Fruit fly (Drosophila melanogaster) Kc167 (cell line): ENCODE data around the gene CycB3.

Experiments used
- Myc ChIP-seq: fragments of >200 bp; optimal IDR thresholded peaks from 2 replicates; lab custom pipeline; 2017; ENCODE audit warnings: missing external identifiers
- Sin3A ChIP-seq: fragments of >200 bp; optimal IDR thresholded peaks from 2 replicates; lab custom pipeline; 2018; ENCODE audit warnings: missing external identifiers
- h ChIP-seq: fragments of >200 bp; optimal IDR thresholded peaks from 3 replicates; lab custom pipeline; 2018; ENCODE audit warnings: missing external identifiers
- insv ChIP-seq: fragments of >200 bp; optimal IDR thresholded peaks from 3 replicates; lab custom pipeline; 2018; ENCODE audit warnings: missing external identifiers
- psq ChIP-seq: fragments of >200 bp; optimal IDR thresholded peaks from 2 replicates; lab custom pipeline; 2017; ENCODE audit warnings: missing external identifiers
- ttk ChIP-seq: sonication (Bioruptor generic); optimal IDR thresholded peaks from 2 replicates; lab custom pipeline; 2017; ENCODE audit warnings: missing external identifiers

DNA sequence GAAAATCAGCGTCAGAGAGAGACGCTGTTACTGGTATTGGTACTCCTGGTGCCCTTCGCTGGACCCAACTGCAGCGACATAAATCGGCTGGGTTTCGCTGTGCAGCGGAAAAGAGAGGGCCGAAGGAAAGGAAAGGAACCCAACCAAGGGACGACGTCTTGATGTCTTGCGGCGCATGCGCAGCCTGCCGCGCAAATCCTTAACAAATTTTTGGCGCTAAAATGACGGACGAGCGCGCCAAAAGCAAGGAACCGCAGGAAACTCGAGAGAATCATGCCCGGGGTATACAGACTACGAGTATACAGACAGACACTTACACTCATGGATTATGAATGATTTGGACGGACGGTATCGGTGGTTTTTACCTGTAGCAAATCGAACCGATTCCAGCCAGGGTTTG is 3.6 kb downstream of the CycB3 start:
- TF ChIP-seq insv (lab: Kevin White, UChicago) (no peak), h (lab: Kevin White, UChicago) (no peak), ttk (lab: Kevin White, UChicago) (no peak), psq (lab: Kevin White, UChicago) (no peak), Myc (lab: Kevin White, UChicago) (no peak), Sin3A (lab: Kevin White, UChicago) (no peak)
